Worm (Caenorhabditis elegans) whole organism, L2 larva: Measurements from ENCODE around the gene C28D4.10.

Source experiments
- C34F6.9 ChIP-seq: fragments of 150-350 bp; optimal IDR thresholded peaks from 2 replicates; lab custom pipeline; 2014; ENCODE audit warnings: missing biosample characterization, missing genetic modification characterization
- F13H6.1 ChIP-seq: sonication (generic microtip); optimal IDR thresholded peaks from 2 replicates; lab custom pipeline; 2016; ENCODE audit warnings: missing genetic modification characterization, missing compliant biosample characterization
- R02D3.7 ChIP-seq: fragments of 150-350 bp; optimal IDR thresholded peaks from 2 replicates; lab custom pipeline; 2014; ENCODE audit warnings: missing biosample characterization, missing genetic modification characterization
- Y55F3AM.14 ChIP-seq: fragments of 200-800 bp; sonication (Bioruptor generic); optimal IDR thresholded peaks from 2 replicates; lab custom pipeline; 2018; ENCODE audit warnings: mild to moderate bottlenecking, missing genetic modification characterization, missing compliant biosample characterization
- alr-1 ChIP-seq: fragments of 150-350 bp; optimal IDR thresholded peaks from 2 replicates; lab custom pipeline; 2014; ENCODE audit warnings: missing biosample characterization, missing genetic modification characterization
- aly-2 ChIP-seq: fragments of 150-350 bp; optimal IDR thresholded peaks from 2 replicates; lab custom pipeline; 2014; ENCODE audit warnings: missing biosample characterization, missing genetic modification characterization
- ama-1 ChIP-seq: fragments of 150-350 bp; optimal IDR thresholded peaks from 2 replicates; lab custom pipeline; 2018; ENCODE audit warnings: inconsistent platforms
- blmp-1 ChIP-seq: sonication (generic microtip); optimal IDR thresholded peaks from 2 replicates; lab custom pipeline; 2017; ENCODE audit warnings: missing genetic modification characterization, mild to moderate bottlenecking, missing compliant biosample characterization, antibody characterized with exemption, moderate library complexity; ENCODE audit not compliant: insufficient read depth
- ceh-16 ChIP-seq: fragments of 150-350 bp; optimal IDR thresholded peaks from 2 replicates; lab custom pipeline; 2014; ENCODE audit warnings: missing biosample characterization, missing genetic modification characterization
- ceh-82 ChIP-seq: fragments of 150-350 bp; optimal IDR thresholded peaks from 2 replicates; lab custom pipeline; 2014; ENCODE audit warnings: missing biosample characterization, missing genetic modification characterization
- crh-2 ChIP-seq: sonication (generic microtip); optimal IDR thresholded peaks from 2 replicates; lab custom pipeline; 2017; ENCODE audit warnings: missing biosample characterization, missing genetic modification characterization
- dmd-4 ChIP-seq: sonication (generic microtip); optimal IDR thresholded peaks from 2 replicates; lab custom pipeline; 2017; ENCODE audit warnings: missing biosample characterization, missing genetic modification characterization
- egl-27 ChIP-seq: sonication (generic microtip); optimal IDR thresholded peaks from 3 replicates; lab custom pipeline; 2017; ENCODE audit warnings: missing biosample characterization, missing genetic modification reagents, missing genetic modification characterization
- elt-1 ChIP-seq: fragments of 150-350 bp; optimal IDR thresholded peaks from 2 replicates; lab custom pipeline; 2014; ENCODE audit warnings: missing biosample characterization, missing genetic modification characterization
- fos-1 ChIP-seq: fragments of 150-350 bp; optimal IDR thresholded peaks from 2 replicates; lab custom pipeline; 2014; ENCODE audit warnings: missing biosample characterization, missing genetic modification characterization
- gmeb-1 ChIP-seq: fragments of 150-350 bp; optimal IDR thresholded peaks from 2 replicates; lab custom pipeline; 2014; ENCODE audit warnings: missing biosample characterization, missing genetic modification characterization
- lin-13 ChIP-seq: fragments of 150-350 bp; optimal IDR thresholded peaks from 2 replicates; lab custom pipeline; 2014; ENCODE audit warnings: missing biosample characterization, missing genetic modification reagents, missing genetic modification characterization
- lin-39 ChIP-seq: fragments of 150-350 bp; optimal IDR thresholded peaks from 2 replicates; lab custom pipeline; 2014; ENCODE audit warnings: missing biosample characterization, missing genetic modification reagents, missing genetic modification characterization
- lsy-2 ChIP-seq, 2 experiments: fragments of 150-350 bp in 1 of 2; sonication (generic microtip) in 1 of 2; optimal IDR thresholded peaks; 2 replicates each; lab custom pipeline; 2014 to 2017; ENCODE audit warnings: missing biosample characterization in 2 of 2, missing genetic modification characterization in 2 of 2
- mdl-1 ChIP-seq, 2 experiments: fragments of 150-350 bp in 1 of 2; sonication (generic microtip) in 1 of 2; optimal IDR thresholded peaks; 2 replicates each; lab custom pipeline; 2017; ENCODE audit warnings: missing biosample characterization in 2 of 2, missing genetic modification characterization in 2 of 2
- nhr-11 ChIP-seq: fragments of 150-350 bp; optimal IDR thresholded peaks from 2 replicates; lab custom pipeline; 2014; ENCODE audit warnings: missing biosample characterization, missing genetic modification characterization
- nhr-12 ChIP-seq: fragments of 150-350 bp; optimal IDR thresholded peaks from 2 replicates; lab custom pipeline; 2014; ENCODE audit warnings: missing biosample characterization, missing genetic modification characterization
- nhr-21 ChIP-seq: fragments of 150-350 bp; optimal IDR thresholded peaks from 2 replicates; lab custom pipeline; 2014; ENCODE audit warnings: missing biosample characterization, missing genetic modification characterization
- nhr-23 ChIP-seq: fragments of 150-350 bp; optimal IDR thresholded peaks from 2 replicates; lab custom pipeline; 2014; ENCODE audit warnings: missing biosample characterization, missing genetic modification reagents, missing genetic modification characterization
- nhr-237 ChIP-seq: fragments of 150-350 bp; optimal IDR thresholded peaks from 2 replicates; lab custom pipeline; 2014; ENCODE audit warnings: missing biosample characterization, missing genetic modification characterization
- nhr-25 ChIP-seq: fragments of 150-350 bp; sonication (generic microtip); optimal IDR thresholded peaks from 3 replicates; lab custom pipeline; 2014; ENCODE audit warnings: missing biosample characterization, missing genetic modification characterization
- nhr-77 ChIP-seq: fragments of 150-350 bp; optimal IDR thresholded peaks from 2 replicates; lab custom pipeline; 2014; ENCODE audit warnings: missing biosample characterization, missing genetic modification characterization
- peb-1 ChIP-seq: fragments of 150-350 bp; optimal IDR thresholded peaks from 2 replicates; lab custom pipeline; 2014; ENCODE audit warnings: missing biosample characterization, missing genetic modification characterization
- sem-4 ChIP-seq: fragments of 150-350 bp; optimal IDR thresholded peaks from 2 replicates; lab custom pipeline; 2014; ENCODE audit warnings: missing biosample characterization, missing genetic modification reagents, missing genetic modification characterization
- skn-1 ChIP-seq: sonication (generic microtip); optimal IDR thresholded peaks from 2 replicates; lab custom pipeline; 2017; ENCODE audit warnings: missing biosample characterization, missing genetic modification characterization
- sma-3 ChIP-seq: sonication (generic microtip); optimal IDR thresholded peaks from 2 replicates; lab custom pipeline; 2016; ENCODE audit warnings: missing genetic modification reagents, missing genetic modification characterization, missing compliant biosample characterization
- sma-9 ChIP-seq, 2 experiments: fragments of 150-350 bp in 1 of 2; sonication (generic microtip) in 1 of 2; optimal IDR thresholded peaks; 2 replicates each; lab custom pipeline; 2014 to 2016; ENCODE audit warnings: missing genetic modification characterization in 2 of 2, mild to moderate bottlenecking in 1 of 2, missing biosample characterization in 1 of 2, missing compliant biosample characterization in 1 of 2, missing genetic modification reagents in 1 of 2, moderate library complexity in 1 of 2
- unc-39 ChIP-seq: fragments of 150-350 bp; optimal IDR thresholded peaks from 2 replicates; lab custom pipeline; 2014; ENCODE audit warnings: missing biosample characterization, missing genetic modification characterization
- unc-55 ChIP-seq: fragments of 150-350 bp; sonication (generic microtip); optimal IDR thresholded peaks from 3 replicates; lab custom pipeline; 2014; ENCODE audit warnings: missing biosample characterization, missing genetic modification reagents, missing genetic modification characterization
- zag-1 ChIP-seq: fragments of 150-350 bp; optimal IDR thresholded peaks from 2 replicates; lab custom pipeline; 2014; ENCODE audit warnings: missing biosample characterization, missing genetic modification characterization
- ztf-11 ChIP-seq: sonication (generic microtip); optimal IDR thresholded peaks from 2 replicates; lab custom pipeline; 2017; ENCODE audit warnings: missing biosample characterization, missing genetic modification characterization
- ztf-4 ChIP-seq: fragments of 150-350 bp; optimal IDR thresholded peaks from 2 replicates; lab custom pipeline; 2014; ENCODE audit warnings: missing biosample characterization, missing genetic modification characterization

C28D4.10 gene

DNA sequence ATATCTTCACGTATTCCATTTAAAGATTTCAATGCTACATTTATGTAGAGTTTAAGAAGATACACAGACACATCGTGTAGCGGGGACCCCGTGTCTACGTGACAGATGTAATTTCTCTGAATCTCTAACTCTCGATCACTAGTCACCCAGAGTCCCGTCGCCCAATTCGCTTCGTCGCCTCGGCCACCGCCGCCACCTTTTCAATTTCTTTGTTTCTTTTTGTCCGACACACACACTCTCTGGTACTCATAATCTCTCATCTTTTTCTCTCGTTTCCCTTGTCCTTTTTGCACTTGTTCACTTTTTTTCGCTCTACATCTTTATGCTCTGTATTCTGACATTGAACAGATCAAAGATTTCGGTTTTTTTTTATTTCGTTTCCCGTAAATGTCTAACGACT is 19.9 kb upstream of the C28D4.10 start (continued):
- peak; percentile 89 for TF ChIP-seq F13H6.1 (tag; lab: Kevin White, UChicago)
- peak; percentile 23 for TF ChIP-seq ztf-4 (tag; lab: Kevin White, UChicago)

DNA sequence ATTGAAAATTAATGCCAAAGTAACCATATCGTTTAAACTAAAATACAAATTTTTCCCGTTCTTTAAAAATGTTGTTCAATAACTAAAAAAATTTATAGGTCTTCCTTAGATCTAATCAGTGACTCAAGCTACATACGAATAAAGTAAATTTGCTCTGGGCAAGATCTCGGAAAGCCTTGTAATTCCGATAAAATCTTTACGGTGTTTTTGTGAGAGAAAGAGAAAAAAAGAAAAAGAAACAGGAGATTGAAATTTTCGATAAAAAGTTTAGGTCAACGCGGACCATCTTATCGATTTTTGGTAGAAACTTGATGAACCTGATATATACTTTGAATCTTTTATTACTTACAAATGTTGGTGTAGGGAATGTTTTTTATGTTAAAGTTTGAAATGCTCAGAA is 15.1 kb upstream of the C28D4.10 start:
- TF ChIP-seq sma-9 (GFP tag; optimal IDR thresholded peaks at IDR 0.05; lab: Kevin White, UChicago) (peak; percentile 64), sma-9 (tag; optimal IDR thresholded peaks at IDR 0.05; lab: Kevin White, UChicago) (no peak), C34F6.9 (no peak), unc-39 (tag; lab: Kevin White, UChicago) (no peak), alr-1 (tag; lab: Kevin White, UChicago) (no peak), aly-2 (tag; lab: Kevin White, UChicago) (no peak), peb-1 (tag; lab: Kevin White, UChicago) (no peak), lin-13 (GFP tag; lab: Kevin White, UChicago) (no peak), fos-1 (no peak), egl-27 (tag; lab: Kevin White, UChicago) (no peak), elt-1 (tag; lab: Kevin White, UChicago) (peak; percentile 55), ama-1 (no peak), nhr-25 (tag; lab: Kevin White, UChicago) (peak; percentile 41), lsy-2 (tag; optimal IDR thresholded peaks at IDR 0.05; lab: Kevin White, UChicago) (no peak), Y55F3AM.14 (GFP tag; lab: Kevin White, UChicago) (no peak)

DNA sequence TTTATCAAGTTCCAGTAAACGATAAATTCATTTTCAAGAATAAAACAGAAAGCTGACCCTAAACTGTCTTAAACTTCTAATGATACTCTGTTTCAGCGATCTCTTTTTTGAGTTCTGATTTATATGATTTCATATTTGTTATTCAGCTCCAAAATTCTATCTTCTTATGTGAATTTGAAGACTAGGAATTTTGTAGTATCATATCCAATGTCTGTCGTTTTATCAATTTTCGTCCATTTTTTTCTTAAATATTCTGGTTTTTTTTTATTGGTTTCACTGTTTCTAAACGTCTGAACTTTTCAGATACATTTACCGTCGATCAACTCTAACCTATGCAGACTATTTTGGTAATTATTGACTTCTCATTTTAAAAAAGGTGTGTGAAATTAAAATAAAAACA is 13.3 kb upstream of the C28D4.10 start, which contains the start of the genes nhr-138 and C28D4.18:
Gene nhr-138, plus strand, starts transcription at position 304 of the 400 bp plus-strand sequence.
Gene C28D4.18, plus strand, starts transcription at position 333 of the 400 bp plus-strand sequence.
- TF ChIP-seq sem-4 (tag; lab: Kevin White, UChicago) = no peak
- no peak for TF ChIP-seq nhr-77 (tag; lab: Kevin White, UChicago)
- no peak for TF ChIP-seq blmp-1 (tag; lab: Kevin White, UChicago)
- TF ChIP-seq skn-1 = no peak
- no peak for TF ChIP-seq R02D3.7 (tag; lab: Kevin White, UChicago)
- no peak for TF ChIP-seq mdl-1 (tag; optimal IDR thresholded peaks at IDR 0.05; lab: Kevin White, UChicago)
- TF ChIP-seq dmd-4 = no peak
- no peak for TF ChIP-seq nhr-11 (tag; lab: Kevin White, UChicago)
- no peak for TF ChIP-seq sma-3 (GFP tag; lab: Kevin White, UChicago)
- no peak for TF ChIP-seq nhr-25 (tag; lab: Kevin White, UChicago)
- TF ChIP-seq unc-55 = no peak
- TF ChIP-seq nhr-23 = no peak
- no peak for TF ChIP-seq peb-1 (tag; lab: Kevin White, UChicago)
- TF ChIP-seq Y55F3AM.14 (GFP tag; lab: Kevin White, UChicago) = no peak
- no peak for TF ChIP-seq gmeb-1 (tag; lab: Kevin White, UChicago)
- TF ChIP-seq nhr-12 (tag; lab: Kevin White, UChicago) = no peak

DNA sequence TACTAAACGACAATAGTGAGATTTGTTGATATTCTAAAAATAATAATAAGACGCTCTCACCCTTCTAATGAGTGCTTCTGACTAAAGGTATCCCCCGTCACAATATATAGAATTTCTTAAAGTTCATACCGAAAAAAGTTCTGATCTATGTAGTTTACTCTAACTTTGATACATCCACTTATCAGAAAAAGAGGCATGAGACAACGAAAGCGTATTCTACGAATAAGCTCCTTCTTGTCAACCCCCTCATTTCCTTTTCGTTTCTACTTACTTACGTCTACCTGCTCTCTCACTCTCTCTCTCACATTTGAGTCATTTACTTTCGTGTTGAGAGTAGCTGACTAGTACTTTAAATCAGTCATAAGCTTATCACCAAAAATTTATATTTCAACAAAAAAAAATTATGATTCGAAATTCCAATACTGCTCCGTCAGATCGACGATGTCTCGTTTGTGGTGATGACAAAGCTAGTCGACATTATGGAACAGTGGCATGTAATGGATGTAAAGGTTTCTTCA is 12.8 kb upstream of the C28D4.10 start:
- peak in 1 of 2 experiments; percentile 29 for TF ChIP-seq lsy-2 (tag; optimal IDR thresholded peaks at IDR 0.05; lab: Kevin White, UChicago)
- TF ChIP-seq nhr-237 (tag; lab: Kevin White, UChicago) = no peak
- peak; percentile 4 for TF ChIP-seq sma-9 (GFP tag; optimal IDR thresholded peaks at IDR 0.05; lab: Kevin White, UChicago)
- no peak for TF ChIP-seq sma-9 (tag; optimal IDR thresholded peaks at IDR 0.05; lab: Kevin White, UChicago)
- peak; percentile 47 for TF ChIP-seq nhr-21 (tag; lab: Kevin White, UChicago)
- no peak for TF ChIP-seq elt-1 (tag; lab: Kevin White, UChicago)
- TF ChIP-seq peb-1 (tag; lab: Kevin White, UChicago) = no peak
- no peak for TF ChIP-seq lin-39 (tag; lab: Kevin White, UChicago)
- TF ChIP-seq ceh-16 = no peak
- TF ChIP-seq ceh-82 (tag; lab: Kevin White, UChicago) = no peak
- TF ChIP-seq nhr-11 (tag; lab: Kevin White, UChicago) = no peak
- TF ChIP-seq ztf-4 (tag; lab: Kevin White, UChicago) = no peak

DNA sequence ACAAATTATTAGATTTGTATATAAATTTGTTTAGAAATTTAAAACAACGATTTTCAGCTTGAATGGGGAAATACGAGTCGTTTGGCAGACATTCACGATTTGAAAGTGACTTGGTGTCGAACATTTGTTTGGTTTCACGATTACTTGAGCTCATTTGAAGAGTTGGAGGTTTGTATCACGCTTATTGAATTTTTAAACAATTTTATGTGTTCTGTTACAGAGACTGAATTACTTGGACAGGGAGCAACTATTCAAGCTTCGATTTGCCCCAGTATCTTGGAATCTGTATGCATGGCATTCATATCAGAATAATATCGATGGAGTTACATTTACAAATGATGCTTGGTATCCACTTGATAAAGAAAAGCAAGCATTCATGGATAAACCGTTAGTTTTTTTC is 11.1 kb upstream of the C28D4.10 start:
- TF ChIP-seq gmeb-1 (tag; lab: Kevin White, UChicago) (no peak), mdl-1 (tag; optimal IDR thresholded peaks at IDR 0.05; lab: Kevin White, UChicago) (no peak), nhr-12 (tag; lab: Kevin White, UChicago) (no peak), unc-39 (tag; lab: Kevin White, UChicago) (no peak), skn-1 (no peak), ama-1 (no peak), egl-27 (tag; lab: Kevin White, UChicago) (no peak), lin-13 (GFP tag; lab: Kevin White, UChicago) (no peak), crh-2 (tag; lab: Kevin White, UChicago) (no peak), ztf-11 (tag; lab: Kevin White, UChicago) (no peak), alr-1 (tag; lab: Kevin White, UChicago) (no peak), nhr-77 (tag; lab: Kevin White, UChicago) (no peak), elt-1 (tag; lab: Kevin White, UChicago) (no peak), blmp-1 (tag; lab: Kevin White, UChicago) (no peak), nhr-21 (tag; lab: Kevin White, UChicago) (no peak), sma-3 (GFP tag; lab: Kevin White, UChicago) (no peak), zag-1 (tag; lab: Kevin White, UChicago) (no peak), sma-9 (GFP tag; optimal IDR thresholded peaks at IDR 0.05; lab: Kevin White, UChicago) (no peak), sma-9 (tag; optimal IDR thresholded peaks at IDR 0.05; lab: Kevin White, UChicago) (no peak), nhr-23 (no peak), lsy-2 (tag; optimal IDR thresholded peaks at IDR 0.05; lab: Kevin White, UChicago) (no peak)
